Worm (Caenorhabditis elegans) whole organism, L1 larva: ENCODE data around the gene col-123.

Experiments used
- C04F5.9 ChIP-seq: sonication (generic microtip); optimal IDR thresholded peaks from 2 replicates; lab custom pipeline; 2016; ENCODE audit warnings: missing genetic modification characterization, missing compliant biosample characterization
- alr-1 ChIP-seq: fragments of 200-800 bp; sonication (Bioruptor generic); optimal IDR thresholded peaks from 2 replicates; lab custom pipeline; 2018; ENCODE audit warnings: borderline replicate concordance, mild to moderate bottlenecking, missing genetic modification characterization, missing compliant biosample characterization
- blmp-1 ChIP-seq: fragments of 150-350 bp; optimal IDR thresholded peaks from 2 replicates; lab custom pipeline; 2014; ENCODE audit warnings: missing biosample characterization, missing genetic modification characterization
- ceh-63 ChIP-seq: fragments of 200-800 bp; sonication (Bioruptor generic); optimal IDR thresholded peaks from 2 replicates; lab custom pipeline; 2018; ENCODE audit warnings: mild to moderate bottlenecking, missing genetic modification characterization, missing compliant biosample characterization
- ceh-8 ChIP-seq: fragments of 200-800 bp; sonication (Bioruptor generic); optimal IDR thresholded peaks from 2 replicates; lab custom pipeline; 2018; ENCODE audit warnings: mild to moderate bottlenecking, missing genetic modification characterization, moderate library complexity, missing compliant biosample characterization
- ceh-88 ChIP-seq: fragments of 200-800 bp; sonication (Bioruptor generic); IDR thresholded peaks from 2 replicates; pipeline ENCODE4 v1.3.6; 2022; ENCODE audit warnings: missing genetic modification characterization, missing compliant biosample characterization
- ceh-90 ChIP-seq: sonication (generic microtip); optimal IDR thresholded peaks from 2 replicates; lab custom pipeline; 2016; ENCODE audit warnings: missing genetic modification characterization, missing compliant biosample characterization
- ces-1 ChIP-seq: fragments of 150-350 bp; optimal IDR thresholded peaks from 2 replicates; lab custom pipeline; 2014; ENCODE audit warnings: missing biosample characterization, missing genetic modification reagents, missing genetic modification characterization
- dpl-1 ChIP-seq, 3 experiments: fragments of 150-350 bp in 2 of 3; sonication (generic microtip) in 1 of 3; optimal IDR thresholded peaks; 2 replicates each; lab custom pipeline; 2014 to 2017; ENCODE audit warnings: missing biosample characterization in 3 of 3, missing genetic modification characterization in 3 of 3, missing genetic modification reagents in 3 of 3
- dsc-1 ChIP-seq: sonication (generic microtip); optimal IDR thresholded peaks from 2 replicates; lab custom pipeline; 2016; ENCODE audit warnings: mild to moderate bottlenecking, missing genetic modification characterization, missing compliant biosample characterization
- efl-1 ChIP-seq, 4 experiments: fragments of 150-350 bp; optimal IDR thresholded peaks in 3 of 4; peaks in 1 of 4; 1 replicate in 1 of 4; 2 replicates in 3 of 4; lab custom pipeline; 2014; ENCODE audit warnings: missing biosample characterization in 2 of 4, missing genetic modification characterization in 2 of 4, missing genetic modification reagents in 2 of 4
- elt-2 ChIP-seq: sonication (generic microtip); optimal IDR thresholded peaks from 2 replicates; lab custom pipeline; 2016; ENCODE audit warnings: missing genetic modification characterization, mild to moderate bottlenecking, inconsistent platforms, missing compliant biosample characterization, missing genetic modification reagents
- elt-3 ChIP-seq, 6 experiments: fragments of 150-350 bp in 1 of 6; sonication (generic microtip); optimal IDR thresholded peaks; 2 replicates each; lab custom pipeline; 2017 to 2018; ENCODE audit warnings: missing biosample characterization in 6 of 6, missing genetic modification characterization in 6 of 6, inconsistent platforms in 1 of 6
- ets-5 ChIP-seq: fragments of 200-800 bp; sonication (Bioruptor generic); IDR thresholded peaks from 2 replicates; pipeline ENCODE4 v1.3.6; 2022; ENCODE audit warnings: missing genetic modification characterization, missing compliant biosample characterization
- fkh-8 ChIP-seq: sonication (generic microtip); optimal IDR thresholded peaks from 2 replicates; lab custom pipeline; 2016; ENCODE audit warnings: mild to moderate bottlenecking, missing genetic modification characterization, missing compliant biosample characterization
- grh-1 ChIP-seq: fragments of 200-800 bp; sonication (Bioruptor generic); IDR thresholded peaks from 2 replicates; pipeline ENCODE4 v1.3.6; 2022; ENCODE audit warnings: missing genetic modification reagents, missing genetic modification characterization, missing compliant biosample characterization
- hlh-17 ChIP-seq: fragments of 200-800 bp; sonication (Bioruptor generic); optimal IDR thresholded peaks from 2 replicates; lab custom pipeline; 2018; ENCODE audit warnings: missing genetic modification characterization, mild to moderate bottlenecking, missing compliant biosample characterization, moderate library complexity, borderline replicate concordance
- hlh-4 ChIP-seq: sonication (generic microtip); optimal IDR thresholded peaks from 2 replicates; lab custom pipeline; 2016; ENCODE audit warnings: mild to moderate bottlenecking, missing genetic modification characterization, missing compliant biosample characterization
- hpl-2 ChIP-seq: fragments of 150-350 bp; optimal IDR thresholded peaks from 2 replicates; lab custom pipeline; 2014; ENCODE audit warnings: missing biosample characterization, missing genetic modification reagents, missing genetic modification characterization
- irx-1 ChIP-seq: sonication (generic microtip); optimal IDR thresholded peaks from 2 replicates; lab custom pipeline; 2016; ENCODE audit warnings: missing genetic modification characterization, missing compliant biosample characterization
- isw-1 ChIP-seq: fragments of 200-800 bp; sonication (Bioruptor generic); IDR thresholded peaks from 2 replicates; pipeline ENCODE4 v1.3.6; 2022; ENCODE audit warnings: missing genetic modification characterization, missing compliant biosample characterization
- lin-14 ChIP-seq: fragments of 200-800 bp; sonication (Bioruptor generic); optimal IDR thresholded peaks from 2 replicates; lab custom pipeline; 2018; ENCODE audit warnings: mild to moderate bottlenecking, missing genetic modification characterization, moderate library complexity, missing compliant biosample characterization
- lin-35 ChIP-seq, 2 experiments: fragments of 150-350 bp; optimal IDR thresholded peaks; 2 replicates each; lab custom pipeline; 2014; ENCODE audit warnings: missing biosample characterization in 2 of 2, missing genetic modification characterization in 2 of 2, missing genetic modification reagents in 2 of 2
- lin-39 ChIP-seq: fragments of 150-350 bp; optimal IDR thresholded peaks from 2 replicates; lab custom pipeline; 2014; ENCODE audit warnings: missing biosample characterization, missing genetic modification reagents, missing genetic modification characterization
- lir-3 ChIP-seq: sonication (generic microtip); optimal IDR thresholded peaks from 2 replicates; lab custom pipeline; 2016; ENCODE audit warnings: mild to moderate bottlenecking, missing genetic modification characterization, moderate library complexity, missing compliant biosample characterization; ENCODE audit not compliant: poor library complexity
- lsy-2 ChIP-seq, 2 experiments: fragments of 150-350 bp; optimal IDR thresholded peaks; 2 replicates each; lab custom pipeline; 2014; ENCODE audit warnings: missing biosample characterization in 2 of 2, missing genetic modification characterization in 2 of 2
- mab-9 ChIP-seq: fragments of 200-800 bp; sonication (Bioruptor generic); IDR thresholded peaks from 2 replicates; pipeline ENCODE4 v1.3.6; 2022; ENCODE audit warnings: missing genetic modification reagents, missing genetic modification characterization, missing compliant biosample characterization
- mef-2 ChIP-seq: fragments of 150-350 bp; optimal IDR thresholded peaks from 2 replicates; lab custom pipeline; 2014; ENCODE audit warnings: missing biosample characterization, missing genetic modification characterization
- nhr-11 ChIP-seq: fragments of 150-350 bp; optimal IDR thresholded peaks from 2 replicates; lab custom pipeline; 2014; ENCODE audit warnings: missing biosample characterization, missing genetic modification characterization
- nhr-12 ChIP-seq: sonication (generic microtip); optimal IDR thresholded peaks from 2 replicates; lab custom pipeline; 2017; ENCODE audit warnings: missing biosample characterization, missing genetic modification characterization
- nhr-19 ChIP-seq: fragments of 200-800 bp; sonication (Bioruptor generic); conservative IDR thresholded peaks from 2 replicates; pipeline ENCODE4 v1.3.6; 2022; ENCODE audit warnings: missing genetic modification characterization, missing compliant biosample characterization
- nhr-20 ChIP-seq: sonication (generic microtip); optimal IDR thresholded peaks from 2 replicates; lab custom pipeline; 2016; ENCODE audit warnings: mild to moderate bottlenecking, missing genetic modification characterization, missing compliant biosample characterization
- nhr-237 ChIP-seq: fragments of 150-350 bp; optimal IDR thresholded peaks from 2 replicates; lab custom pipeline; 2014; ENCODE audit warnings: missing biosample characterization, missing genetic modification characterization
- nhr-28 ChIP-seq: fragments of 150-350 bp; optimal IDR thresholded peaks from 2 replicates; lab custom pipeline; 2014; ENCODE audit warnings: missing biosample characterization, missing genetic modification characterization
- nhr-47 ChIP-seq: sonication (generic microtip); optimal IDR thresholded peaks from 2 replicates; lab custom pipeline; 2016; ENCODE audit warnings: mild to moderate bottlenecking, missing genetic modification characterization, moderate library complexity, missing compliant biosample characterization
- nhr-71 ChIP-seq: sonication (generic microtip); optimal IDR thresholded peaks from 2 replicates; lab custom pipeline; 2016; ENCODE audit warnings: mild to moderate bottlenecking, missing genetic modification characterization, moderate library complexity, missing compliant biosample characterization
- nhr-84 ChIP-seq: sonication (generic microtip); optimal IDR thresholded peaks from 2 replicates; lab custom pipeline; 2017; ENCODE audit warnings: missing biosample characterization, missing genetic modification characterization
- pag-3 ChIP-seq: sonication (generic microtip); optimal IDR thresholded peaks from 2 replicates; lab custom pipeline; 2017; ENCODE audit warnings: missing genetic modification characterization, mild to moderate bottlenecking, missing compliant biosample characterization, antibody characterized with exemption, borderline replicate concordance; ENCODE audit not compliant: insufficient read depth
- pax-3 ChIP-seq: fragments of 200-800 bp; sonication (Bioruptor generic); optimal IDR thresholded peaks from 2 replicates; lab custom pipeline; 2018; ENCODE audit warnings: mild to moderate bottlenecking, missing genetic modification characterization, moderate library complexity, missing compliant biosample characterization
- pqm-1 ChIP-seq: sonication (generic microtip); optimal IDR thresholded peaks from 3 replicates; lab custom pipeline; 2017; ENCODE audit warnings: missing biosample characterization, missing genetic modification characterization
- snpc-4 ChIP-seq: fragments of 150-350 bp; optimal IDR thresholded peaks from 2 replicates; lab custom pipeline; 2014; ENCODE audit warnings: missing biosample characterization, missing genetic modification characterization
- sox-4 ChIP-seq: sonication (generic microtip); optimal IDR thresholded peaks from 2 replicates; lab custom pipeline; 2016; ENCODE audit warnings: missing genetic modification characterization, missing compliant biosample characterization
- sptf-1 ChIP-seq: fragments of 150-350 bp; optimal IDR thresholded peaks from 2 replicates; lab custom pipeline; 2014; ENCODE audit warnings: missing biosample characterization, missing genetic modification characterization
- tbx-2 ChIP-seq: sonication (generic microtip); optimal IDR thresholded peaks from 2 replicates; lab custom pipeline; 2016; ENCODE audit warnings: missing genetic modification characterization, missing compliant biosample characterization
- tlp-1 ChIP-seq: fragments of 150-350 bp; optimal IDR thresholded peaks from 2 replicates; lab custom pipeline; 2014; ENCODE audit warnings: missing biosample characterization, missing genetic modification characterization
- unc-30 ChIP-seq: sonication (generic microtip); optimal IDR thresholded peaks from 2 replicates; lab custom pipeline; 2017; ENCODE audit warnings: missing biosample characterization, missing genetic modification characterization
- vab-15 ChIP-seq: sonication (generic microtip); optimal IDR thresholded peaks from 2 replicates; lab custom pipeline; 2017; ENCODE audit warnings: missing genotype, mild to moderate bottlenecking, missing genetic modification characterization, missing compliant biosample characterization
- xbp-1 ChIP-seq: sonication (generic microtip); optimal IDR thresholded peaks from 2 replicates; lab custom pipeline; 2016; ENCODE audit warnings: missing genetic modification characterization, missing compliant biosample characterization
- zag-1 ChIP-seq: fragments of 150-350 bp; optimal IDR thresholded peaks from 2 replicates; lab custom pipeline; 2014; ENCODE audit warnings: missing biosample characterization, missing genetic modification characterization
- zip-4 ChIP-seq: fragments of 200-800 bp; sonication (Bioruptor generic); optimal IDR thresholded peaks from 2 replicates; lab custom pipeline; 2018; ENCODE audit warnings: mild to moderate bottlenecking, missing genetic modification characterization, moderate library complexity, missing compliant biosample characterization
- ztf-11 ChIP-seq, 2 experiments: sonication (generic microtip); optimal IDR thresholded peaks; 2 replicates each; lab custom pipeline; 2016 to 2017; ENCODE audit warnings: missing genetic modification characterization in 2 of 2, missing biosample characterization in 1 of 2, missing compliant biosample characterization in 1 of 2
- ztf-4 ChIP-seq: fragments of 150-350 bp; optimal IDR thresholded peaks from 2 replicates; lab custom pipeline; 2014; ENCODE audit warnings: missing biosample characterization, missing genetic modification characterization

The col-123 gene

ce11 chrIV:9803544-9803943, 18.2 kb upstream of the col-123 start (continued):
- TF ChIP-seq dsc-1 (tag; lab: Kevin White, UChicago) (peak; percentile 29), snpc-4 (no peak), sox-4 (tag; lab: Kevin White, UChicago) (no peak), elt-3 (tag; optimal IDR thresholded peaks at IDR 0.05; lab: Kevin White, UChicago) (peak in 3 of 6 experiments; percentile 5 to 56 (median 33)), lir-3 (tag; lab: Kevin White, UChicago) (peak; percentile 34), isw-1 (GFP tag; lab: Robert Waterston, UW) (no peak), lin-14 (GFP tag; lab: Kevin White, UChicago) (peak; percentile 85), nhr-47 (peak; percentile 30), dpl-1 (GFP tag; optimal IDR thresholded peaks at IDR 0.05; lab: Kevin White, UChicago) (peak in 2 of 3 experiments; percentile 36 to 46), zag-1 (tag; lab: Kevin White, UChicago) (no peak), ztf-4 (peak; percentile 31), ceh-8 (GFP tag; lab: Kevin White, UChicago) (no peak), unc-30 (tag; lab: Kevin White, UChicago) (no peak), lin-35 (GFP tag; optimal IDR thresholded peaks at IDR 0.05; lab: Kevin White, UChicago) (peak in 1 of 2 experiments; percentile 70), elt-2 (peak; percentile 64), C04F5.9 (tag; lab: Kevin White, UChicago) (no peak), pax-3 (tag; lab: Kevin White, UChicago) (no peak), ztf-11 (tag; optimal IDR thresholded peaks at IDR 0.05; lab: Kevin White, UChicago) (no peak), hpl-2 (no peak), ceh-63 (no peak), ceh-88 (no peak), blmp-1 (tag; lab: Kevin White, UChicago) (peak; percentile 69), fkh-8 (tag; lab: Kevin White, UChicago) (no peak), ceh-90 (tag; lab: Kevin White, UChicago) (no peak), lin-39 (no peak), tlp-1 (tag; lab: Kevin White, UChicago) (no peak), hlh-17 (no peak), pqm-1 (tag; lab: Kevin White, UChicago) (no peak), alr-1 (no peak), vab-15 (tag; lab: Kevin White, UChicago) (no peak), nhr-84 (tag; lab: Kevin White, UChicago) (no peak), hlh-4 (no peak), nhr-20 (tag; lab: Kevin White, UChicago) (peak; percentile 90), nhr-11 (tag; lab: Kevin White, UChicago) (no peak), grh-1 (GFP tag; lab: Robert Waterston, UW) (peak; percentile 33; the same call in 1 of the 2 replicates), efl-1 (optimal IDR thresholded peaks at IDR 0.05; lab: Kevin White, UChicago) (peak; percentile 39 to 54), efl-1 (GFP tag; optimal IDR thresholded peaks at IDR 0.05 in 1 of 2; lab: Kevin White, UChicago) (peak; percentile 34 to 94), irx-1 (peak; percentile 17), sptf-1 (tag; lab: Kevin White, UChicago) (no peak), nhr-237 (tag; lab: Kevin White, UChicago) (peak; percentile 2), mef-2 (tag; lab: Kevin White, UChicago) (no peak), nhr-28 (tag; lab: Kevin White, UChicago) (no peak), pag-3 (tag; lab: Kevin White, UChicago) (no peak), mab-9 (no peak), zip-4 (no peak), nhr-71 (tag; lab: Kevin White, UChicago) (peak; percentile 82), nhr-19 (GFP tag; lab: Robert Waterston, UW) (peak; percentile 67), ets-5 (GFP tag; lab: Robert Waterston, UW) (no peak), ces-1 (GFP tag; lab: Kevin White, UChicago) (no peak), xbp-1 (tag; lab: Kevin White, UChicago) (peak; percentile 41), tbx-2 (tag; lab: Kevin White, UChicago) (peak; percentile 26), nhr-12 (no peak), lsy-2 (tag; optimal IDR thresholded peaks at IDR 0.05; lab: Kevin White, UChicago) (peak; percentile 50 to 65)
